Worm (Caenorhabditis elegans): ENCODE measurements around the gene odr-2.
"Not testable (repeated sequence)": the region's sequence is repeated elsewhere in the genome, so short reads cannot be mapped to it uniquely, and the experiment has no call there.

odr-2 gene

ce11 chrV:7103247-7103646 is at the start of gene odr-2:
Gene odr-2, plus strand, starts transcription at chrV:7103547.
- no peak for TF ChIP-seq F16B12.6 (tag; optimal IDR thresholded peaks at IDR 0.05)
- TF ChIP-seq ama-1 (optimal IDR thresholded peaks at IDR 0.05) = no peak
- no peak for TF ChIP-seq egl-27 (tag; optimal IDR thresholded peaks at IDR 0.05)
- no peak for TF ChIP-seq grh-1 (GFP tag; IDR thresholded peaks at IDR 0.05)
- TF ChIP-seq sup-37 (GFP tag; optimal IDR thresholded peaks at IDR 0.05) = no peak
- no peak for TF ChIP-seq C04F5.9 (tag; optimal IDR thresholded peaks at IDR 0.05)
- no peak for TF ChIP-seq mef-2 (tag; optimal IDR thresholded peaks at IDR 0.05)
- no peak for TF ChIP-seq mep-1 (tag; optimal IDR thresholded peaks at IDR 0.05)
- no peak for TF ChIP-seq lsy-2 (tag; optimal IDR thresholded peaks at IDR 0.05)
- no peak for TF ChIP-seq nhr-90 (tag; optimal IDR thresholded peaks at IDR 0.05; ENCODE audit: poor library complexity)
- TF ChIP-seq efl-1 (optimal IDR thresholded peaks at IDR 0.05) = no peak
- no peak for TF ChIP-seq efl-1 (GFP tag; optimal IDR thresholded peaks at IDR 0.05 in 1 of 2)
- TF ChIP-seq snpc-4 (tag; optimal IDR thresholded peaks at IDR 0.05) = no peak
- TF ChIP-seq efl-3 (GFP tag; optimal IDR thresholded peaks at IDR 0.05) = no peak
- TF ChIP-seq ets-5 (GFP tag; IDR thresholded peaks at IDR 0.05) = no peak
- no peak for TF ChIP-seq vab-15 (tag; optimal IDR thresholded peaks at IDR 0.05)
- no peak for TF ChIP-seq lir-3 (tag; optimal IDR thresholded peaks at IDR 0.05; ENCODE audit: poor library complexity)
- no peak for TF ChIP-seq hlh-17 (GFP tag; optimal IDR thresholded peaks at IDR 0.05; ENCODE audit: borderline replicate concordance)
- TF ChIP-seq lin-39 (tag; optimal IDR thresholded peaks at IDR 0.05) = no peak
- TF ChIP-seq nhr-12 (tag; optimal IDR thresholded peaks at IDR 0.05) = no peak
- no peak for TF ChIP-seq fkh-4 (tag; optimal IDR thresholded peaks at IDR 0.05; ENCODE audit: borderline replicate concordance)

- TF ChIP-seq aha-1 (tag; optimal IDR thresholded peaks at IDR 0.05) = no peak
Observed at ce11 chrV:7054598-7054997, 48.7 kb upstream of the odr-2 start, which contains the start of gene spig-8. Gene spig-8, plus strand, starts transcription at chrV:7054898.

ce11 chrV:7057795-7058194 is 45.6 kb upstream of the odr-2 start, which contains the start of gene Y57E12AL.2:
Gene Y57E12AL.2, plus strand, starts transcription at chrV:7058095.
- not testable (repeated sequence) for TF ChIP-seq swsn-7 (tag; optimal IDR thresholded peaks at IDR 0.05); mab-9 (GFP tag; IDR thresholded peaks at IDR 0.05); nhr-11 (tag; optimal IDR thresholded peaks at IDR 0.05)

ce11 chrV:7059350-7059749 is 44.0 kb upstream of the odr-2 start, which contains the start of gene mdt-6:
Gene mdt-6, minus strand, starts transcription at chrV:7059624.
- peak; percentile 5 for TF ChIP-seq nhr-85 (tag)
- TF ChIP-seq unc-62 (GFP tag; optimal IDR thresholded peaks at IDR 0.05) = no peak
- no peak for TF ChIP-seq efl-3 (GFP tag; optimal IDR thresholded peaks at IDR 0.05)

- TF ChIP-seq unc-86 (tag; optimal IDR thresholded peaks at IDR 0.05) (peak; percentile 47), pax-3 (tag; optimal IDR thresholded peaks at IDR 0.05) (no peak), nhr-12 (tag; optimal IDR thresholded peaks at IDR 0.05) (no peak), vab-15 (tag; optimal IDR thresholded peaks at IDR 0.05) (no peak), ceh-82 (tag; optimal IDR thresholded peaks at IDR 0.05) (peak; percentile 78 to 88 (median 79)), efl-3 (GFP tag; optimal IDR thresholded peaks at IDR 0.05) (no peak), lin-14 (GFP tag; optimal IDR thresholded peaks at IDR 0.05) (peak; percentile 87), nhr-77 (tag; optimal IDR thresholded peaks at IDR 0.05) (peak; percentile 49), unc-62 (GFP tag; optimal IDR thresholded peaks at IDR 0.05) (no peak), egl-27 (tag; optimal IDR thresholded peaks at IDR 0.05) (no peak), nhr-76 (tag; optimal IDR thresholded peaks at IDR 0.05) (no peak), fkh-8 (tag; optimal IDR thresholded peaks at IDR 0.05) (peak; percentile 75), ceh-8 (GFP tag; optimal IDR thresholded peaks at IDR 0.05) (peak; percentile 13), rnt-1 (tag; optimal IDR thresholded peaks at IDR 0.05) (peak; percentile 89), lin-13 (GFP tag; optimal IDR thresholded peaks at IDR 0.05) (peak; percentile 75), skn-1 (tag; optimal IDR thresholded peaks at IDR 0.05) (peak; percentile 96), nhr-11 (tag; optimal IDR thresholded peaks at IDR 0.05) (peak; percentile 39), xbp-1 (tag; optimal IDR thresholded peaks at IDR 0.05) (peak; percentile 87), blmp-1 (tag; optimal IDR thresholded peaks at IDR 0.05) (peak; percentile 76), ceh-63 (GFP tag; optimal IDR thresholded peaks at IDR 0.05) (no peak), F16B12.6 (tag; optimal IDR thresholded peaks at IDR 0.05) (peak; percentile 41), nhr-28 (tag; optimal IDR thresholded peaks at IDR 0.05) (no peak), ces-1 (GFP tag; optimal IDR thresholded peaks at IDR 0.05) (no peak), mab-9 (GFP tag; IDR thresholded peaks at IDR 0.05) (peak; percentile 46; the same call in 1 of the 2 replicates), C04F5.9 (tag; optimal IDR thresholded peaks at IDR 0.05) (no peak), fos-1 (tag; optimal IDR thresholded peaks at IDR 0.05) (no peak), pqm-1 (tag; optimal IDR thresholded peaks at IDR 0.05) (no peak), alr-1 (tag; optimal IDR thresholded peaks at IDR 0.05; ENCODE audit: borderline replicate concordance) (no peak)
Observed at ce11 chrV:7060396-7060795, 43.0 kb upstream of the odr-2 start, which contains the start of the genes Y57E12AL.6 and Y57E12AL.1. Gene Y57E12AL.6, minus strand, starts transcription at chrV:7060470. Gene Y57E12AL.1, plus strand, starts transcription at chrV:7060530.
